ENCODE assay signal across 1 fruit fly cellular context in the genomic region with DNA sequence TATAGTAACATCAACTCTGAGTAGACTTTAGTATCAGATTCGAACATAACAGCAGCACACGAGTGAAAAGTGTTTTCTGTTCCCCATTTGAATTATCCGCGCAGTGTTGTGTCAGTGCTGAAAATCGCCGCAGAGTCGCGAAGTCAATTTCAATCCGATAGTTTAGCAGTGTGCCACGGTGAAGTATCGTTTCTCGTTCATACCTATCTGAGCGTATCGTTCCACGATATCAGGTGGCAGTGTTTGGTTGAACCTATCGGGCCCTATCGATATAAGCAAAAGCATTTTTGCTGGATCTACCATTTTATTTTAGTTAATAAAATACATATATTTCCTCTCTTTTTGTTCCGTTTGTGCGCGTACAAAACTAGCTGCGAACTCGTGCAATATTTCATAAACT.
TF ChIP-seq lines count a peak whose summit lies in the region.

A gene (plus strand): TSS at position 53 of the 400 bp plus-strand sequence.

TF ChIP-seq in whole organism, embryonic, 481 proteins besides CTCF, POLR2A, EP300 and RAD21 (continued from another document and continues in another):
- TF ChIP-seq CG16779 (GFP tag; IDR thresholded peaks at IDR 0.05; lab: Robert Waterston, UW) (0 out of 2 replicates have a peak, but pooled peaks have one; percentile 30), CG32532 (GFP tag; IDR thresholded peaks at IDR 0.05; lab: Robert Waterston, UW) (peak; percentile 65; the same call in 1 of the 2 replicates), nmo (GFP tag; optimal IDR thresholded peaks at IDR 0.05; lab: Kevin White, UChicago) (peak; percentile 62), Lpt (GFP tag; optimal IDR thresholded peaks at IDR 0.05; lab: Kevin White, UChicago) (no peak), B-H2 (GFP tag; optimal IDR thresholded peaks at IDR 0.05; lab: Kevin White, UChicago) (peak; percentile 83), Hr51 (GFP tag; optimal IDR thresholded peaks at IDR 0.05; lab: Kevin White, UChicago) (peak in 1 of 2 experiments; percentile 60), Dp (GFP tag; optimal IDR thresholded peaks at IDR 0.05; lab: Kevin White, UChicago) (peak; percentile 95), Dip3 (GFP tag; optimal IDR thresholded peaks at IDR 0.05; lab: Kevin White, UChicago) (peak; percentile 67), dimm (GFP tag; IDR thresholded peaks at IDR 0.05; lab: Robert Waterston, UW) (no peak), oc (tag; optimal IDR thresholded peaks at IDR 0.05; lab: Kevin White, UChicago) (no peak), Side (GFP tag; optimal IDR thresholded peaks at IDR 0.05; lab: Kevin White, UChicago) (peak; percentile 15), CG14860 (GFP tag; IDR thresholded peaks at IDR 0.05; lab: Robert Waterston, UW; ENCODE audit: partially characterized antibody) (peak; percentile 98), CG17802 (tag; optimal IDR thresholded peaks at IDR 0.05; lab: Kevin White, UChicago) (peak; percentile 9), CG10431 (GFP tag; optimal IDR thresholded peaks at IDR 0.05; lab: Kevin White, UChicago) (no peak), CG16815 (GFP tag; optimal IDR thresholded peaks at IDR 0.05; lab: Kevin White, UChicago) (no peak), CG13123 (GFP tag; optimal IDR thresholded peaks at IDR 0.05; lab: Kevin White, UChicago) (no peak), D (optimal IDR thresholded peaks at IDR 0.05; lab: Kevin White, UChicago) (no peak), D (GFP tag; optimal IDR thresholded peaks at IDR 0.05; lab: Kevin White, UChicago) (no peak), CG7839 (tag; optimal IDR thresholded peaks at IDR 0.05; lab: Kevin White, UChicago) (peak; percentile 25), CkIIα-i1 (GFP tag; IDR thresholded peaks at IDR 0.05; lab: Robert Waterston, UW) (no peak), CG8290 (GFP tag; optimal IDR thresholded peaks at IDR 0.05; lab: Kevin White, UChicago) (peak; percentile 42), CG8290 (tag; optimal IDR thresholded peaks at IDR 0.05; lab: Kevin White, UChicago) (peak in 1 of 2 experiments; percentile 92), pzg (GFP tag; optimal IDR thresholded peaks at IDR 0.05; lab: Kevin White, UChicago) (peak; percentile 99), CG31441 (GFP tag; IDR thresholded peaks at IDR 0.05; lab: Robert Waterston, UW) (0 out of 2 replicates have a peak, but pooled peaks have one; percentile 33), Ets97D (GFP tag; optimal IDR thresholded peaks at IDR 0.05; lab: Kevin White, UChicago) (peak; percentile 89), CG10543 (GFP tag; optimal IDR thresholded peaks at IDR 0.05; lab: Kevin White, UChicago) (peak; percentile 35), bcd (GFP tag; optimal IDR thresholded peaks at IDR 0.05; lab: Kevin White, UChicago) (peak; percentile 44), CG13894 (tag; optimal IDR thresholded peaks at IDR 0.05; lab: Kevin White, UChicago) (peak; percentile 78), CG12744 (GFP tag; optimal IDR thresholded peaks at IDR 0.05; lab: Kevin White, UChicago) (no peak), NC2β (GFP tag; optimal IDR thresholded peaks at IDR 0.05; lab: Kevin White, UChicago) (peak; percentile 39), vnd (GFP tag; IDR thresholded peaks at IDR 0.05; lab: Robert Waterston, UW; ENCODE audit: partially characterized antibody) (peak; percentile 97), stwl (tag; optimal IDR thresholded peaks at IDR 0.05; lab: Kevin White, UChicago) (peak; percentile 88), Hr78 (GFP tag; optimal IDR thresholded peaks at IDR 0.05; lab: Kevin White, UChicago) (no peak), CG6765 (GFP tag; optimal IDR thresholded peaks at IDR 0.05; lab: Kevin White, UChicago) (no peak), Abd-B (GFP tag; optimal IDR thresholded peaks at IDR 0.05; lab: Kevin White, UChicago) (no peak), ems (GFP tag; optimal IDR thresholded peaks at IDR 0.05; lab: Kevin White, UChicago) (peak; percentile 58), CG18476 (GFP tag; optimal IDR thresholded peaks at IDR 0.05; lab: Kevin White, UChicago) (no peak), unpg (GFP tag; optimal IDR thresholded peaks at IDR 0.05; lab: Kevin White, UChicago) (peak; percentile 34), CG11398 (GFP tag; optimal IDR thresholded peaks at IDR 0.05; lab: Kevin White, UChicago) (peak; percentile 31), CG3065 (GFP tag; optimal IDR thresholded peaks at IDR 0.05; lab: Kevin White, UChicago) (no peak), CG5245 (GFP tag; optimal IDR thresholded peaks at IDR 0.05; lab: Kevin White, UChicago) (peak; percentile 25), pho (GFP tag; optimal IDR thresholded peaks at IDR 0.05; lab: Kevin White, UChicago) (peak; percentile 78), Mad (GFP tag; optimal IDR thresholded peaks at IDR 0.05; lab: Kevin White, UChicago) (peak; percentile 57), CG14050 (GFP tag; IDR thresholded peaks at IDR 0.05; lab: Robert Waterston, UW) (no peak), CG12299 (tag; optimal IDR thresholded peaks at IDR 0.05; lab: Kevin White, UChicago) (no peak), Spps (tag; optimal IDR thresholded peaks at IDR 0.05; lab: Kevin White, UChicago) (peak; percentile 9), CG15011 (GFP tag; optimal IDR thresholded peaks at IDR 0.05; lab: Kevin White, UChicago) (no peak), Myb (GFP tag; optimal IDR thresholded peaks at IDR 0.05; lab: Kevin White, UChicago) (peak; percentile 64), CG9609 (GFP tag; optimal IDR thresholded peaks at IDR 0.05; lab: Kevin White, UChicago) (peak; percentile 64), CG4617 (GFP tag; optimal IDR thresholded peaks at IDR 0.05; lab: Kevin White, UChicago; ENCODE audit: borderline replicate concordance) (peak; percentile 66), CG31388 (GFP tag; optimal IDR thresholded peaks at IDR 0.05; lab: Kevin White, UChicago) (no peak), Chrac-16 (GFP tag; optimal IDR thresholded peaks at IDR 0.05; lab: Kevin White, UChicago) (peak; percentile 40), Med (GFP tag; lab: Kevin White, UChicago) (peak; percentile 96), salm (tag; optimal IDR thresholded peaks at IDR 0.05; lab: Kevin White, UChicago) (no peak), CG6683 (GFP tag; optimal IDR thresholded peaks at IDR 0.05; lab: Kevin White, UChicago) (peak; percentile 1), grau (tag; optimal IDR thresholded peaks at IDR 0.05; lab: Kevin White, UChicago) (peak; percentile 48), insv (GFP tag; optimal IDR thresholded peaks at IDR 0.05; lab: Kevin White, UChicago) (peak in 1 of 2 experiments; percentile 12), sr (GFP tag; IDR thresholded peaks at IDR 0.05; lab: Robert Waterston, UW) (no peak), disco-r (GFP tag; optimal IDR thresholded peaks at IDR 0.05; lab: Kevin White, UChicago) (peak; percentile 16), CG30020 (tag; optimal IDR thresholded peaks at IDR 0.05; lab: Kevin White, UChicago) (peak; percentile 38), Asciz (GFP tag; optimal IDR thresholded peaks at IDR 0.05; lab: Kevin White, UChicago) (peak; percentile 25), CG17612 (GFP tag; IDR thresholded peaks at IDR 0.05; lab: Robert Waterston, UW) (no peak), ham (GFP tag; IDR thresholded peaks at IDR 0.05; lab: Robert Waterston, UW) (no peak), croc (GFP tag; conservative IDR thresholded peaks at IDR 0.05; lab: Robert Waterston, UW) (no peak), Hmr (GFP tag; optimal IDR thresholded peaks at IDR 0.05; lab: Kevin White, UChicago) (peak; percentile 74), CG6254 (GFP tag; optimal IDR thresholded peaks at IDR 0.05; lab: Kevin White, UChicago) (no peak), tll (GFP tag; optimal IDR thresholded peaks at IDR 0.05; lab: Kevin White, UChicago) (peak in 1 of 2 experiments; percentile 96), CG10267 (tag; optimal IDR thresholded peaks at IDR 0.05; lab: Kevin White, UChicago) (peak; percentile 98), Antp (GFP tag; optimal IDR thresholded peaks at IDR 0.05; lab: Kevin White, UChicago) (peak; percentile 67), CG18011 (GFP tag; optimal IDR thresholded peaks at IDR 0.05; lab: Kevin White, UChicago) (peak; percentile 6), CG9797 (GFP tag; optimal IDR thresholded peaks at IDR 0.05; lab: Kevin White, UChicago) (peak; percentile 60), HmgZ (tag; optimal IDR thresholded peaks at IDR 0.05; lab: Kevin White, UChicago) (peak; percentile 88), gsb (GFP tag; IDR thresholded peaks at IDR 0.05; lab: Robert Waterston, UW) (no peak), tx (GFP tag; optimal IDR thresholded peaks at IDR 0.05; lab: Kevin White, UChicago) (peak; percentile 42), sens (GFP tag; lab: Kevin White, UChicago) (peak; percentile 89), NFAT (GFP tag; IDR thresholded peaks at IDR 0.05; lab: Robert Waterston, UW) (peak; percentile 81; the same call in 1 of the 2 replicates), CG13296 (GFP tag; optimal IDR thresholded peaks at IDR 0.05; lab: Kevin White, UChicago) (peak; percentile 20), MESR4 (GFP tag; optimal IDR thresholded peaks at IDR 0.05; lab: Kevin White, UChicago) (peak; percentile 52), CG31224 (GFP tag; IDR thresholded peaks at IDR 0.05; lab: Robert Waterston, UW) (0 out of 2 replicates have a peak, but pooled peaks have one; percentile 10), sob (GFP tag; IDR thresholded peaks at IDR 0.05; lab: Robert Waterston, UW) (peak; percentile 83), Elba2 (GFP tag; optimal IDR thresholded peaks at IDR 0.05; lab: Kevin White, UChicago) (peak; percentile 62), Dek (tag; optimal IDR thresholded peaks at IDR 0.05; lab: Kevin White, UChicago) (peak; percentile 42), CG4854 (GFP tag; optimal IDR thresholded peaks at IDR 0.05; lab: Kevin White, UChicago) (peak; percentile 57), ind (GFP tag; optimal IDR thresholded peaks at IDR 0.05; lab: Kevin White, UChicago) (peak; percentile 60), lilli (GFP tag; optimal IDR thresholded peaks at IDR 0.05; lab: Kevin White, UChicago) (peak; percentile 77), CG11247 (GFP tag; IDR thresholded peaks at IDR 0.05; lab: Robert Waterston, UW) (peak; percentile 60; the same call in 1 of the 2 replicates), CG9932 (GFP tag; IDR thresholded peaks at IDR 0.05; lab: Robert Waterston, UW) (peak; percentile 92), eyg (GFP tag; optimal IDR thresholded peaks at IDR 0.05; lab: Kevin White, UChicago) (peak; percentile 39), Ets65A (GFP tag; lab: Kevin White, UChicago) (peak; percentile 94), zfh1 (GFP tag; IDR thresholded peaks at IDR 0.05; lab: Robert Waterston, UW) (peak; percentile 59; the same call in 2 of the 3 replicates), Nf-YA (GFP tag; IDR thresholded peaks at IDR 0.05; lab: Robert Waterston, UW) (no peak), CG8089 (GFP tag; optimal IDR thresholded peaks at IDR 0.05; lab: Kevin White, UChicago) (no peak), Six4 (GFP tag; optimal IDR thresholded peaks at IDR 0.05; lab: Kevin White, UChicago) (peak; percentile 36), E2f1 (GFP tag; IDR thresholded peaks at IDR 0.05; lab: Robert Waterston, UW) (0 out of 2 replicates have a peak, but pooled peaks have one; percentile 19), CG14710 (tag; optimal IDR thresholded peaks at IDR 0.05; lab: Kevin White, UChicago) (peak; percentile 93), CG34224 (GFP tag; IDR thresholded peaks at IDR 0.05; lab: Robert Waterston, UW; ENCODE audit: partially characterized antibody) (peak; percentile 99), CG2202 (tag; optimal IDR thresholded peaks at IDR 0.05; lab: Kevin White, UChicago) (no peak), onecut (GFP tag; IDR thresholded peaks at IDR 0.05; lab: Robert Waterston, UW) (peak; percentile 34; the same call in 1 of the 2 replicates), inv (GFP tag; IDR thresholded peaks at IDR 0.05; lab: Robert Waterston, UW; ENCODE audit: partially characterized antibody) (peak; percentile 98), Drgx (GFP tag; IDR thresholded peaks at IDR 0.05; lab: Robert Waterston, UW) (no peak), aop (GFP tag; IDR thresholded peaks at IDR 0.05; lab: Robert Waterston, UW) (no peak), CG7786 (GFP tag; optimal IDR thresholded peaks at IDR 0.05; lab: Kevin White, UChicago) (peak; percentile 58), nerfin-1 (tag; optimal IDR thresholded peaks at IDR 0.05; lab: Kevin White, UChicago) (peak; percentile 27), Ptx1 (GFP tag; IDR thresholded peaks at IDR 0.05; lab: Robert Waterston, UW) (peak; percentile 48), row (GFP tag; IDR thresholded peaks at IDR 0.05; lab: Robert Waterston, UW) (peak; percentile 69), dm (GFP tag; optimal IDR thresholded peaks at IDR 0.05; lab: Kevin White, UChicago) (peak; percentile 27), Opbp (GFP tag; IDR thresholded peaks at IDR 0.05; lab: Robert Waterston, UW; ENCODE audit: partially characterized antibody) (peak; percentile 98), CG34376 (GFP tag; optimal IDR thresholded peaks at IDR 0.05; lab: Kevin White, UChicago) (peak; percentile 53), Dbx (GFP tag; IDR thresholded peaks at IDR 0.05; lab: Robert Waterston, UW) (peak; percentile 82; the same call in 2 of the 3 replicates), CG7271 (tag; optimal IDR thresholded peaks at IDR 0.05; lab: Kevin White, UChicago) (no peak), az2 (GFP tag; optimal IDR thresholded peaks at IDR 0.05; lab: Kevin White, UChicago) (peak; percentile 45), CG3847 (GFP tag; IDR thresholded peaks at IDR 0.05; lab: Robert Waterston, UW) (peak; percentile 86), vfl (GFP tag; optimal IDR thresholded peaks at IDR 0.05; lab: Kevin White, UChicago) (peak; percentile 57), Adf1 (GFP tag; IDR thresholded peaks at IDR 0.05; lab: Robert Waterston, UW) (peak; percentile 20; the same call in 1 of the 2 replicates), CG10959 (GFP tag; IDR thresholded peaks at IDR 0.05; lab: Robert Waterston, UW) (no peak), ftz-f1 (GFP tag; optimal IDR thresholded peaks at IDR 0.05; lab: Kevin White, UChicago) (peak; percentile 61), Deaf1 (tag; optimal IDR thresholded peaks at IDR 0.05; lab: Kevin White, UChicago) (peak; percentile 16), BEAF-32 (GFP tag; optimal IDR thresholded peaks at IDR 0.05; lab: Kevin White, UChicago) (peak; percentile 98), CG2129 (GFP tag; IDR thresholded peaks at IDR 0.05; lab: Robert Waterston, UW; ENCODE audit: partially characterized antibody) (peak; percentile 96), Rx (GFP tag; IDR thresholded peaks at IDR 0.05; lab: Robert Waterston, UW) (no peak), CG10979 (tag; optimal IDR thresholded peaks at IDR 0.05; lab: Kevin White, UChicago) (no peak), CG7357 (GFP tag; IDR thresholded peaks at IDR 0.05; lab: Robert Waterston, UW) (no peak), bowl (GFP tag; IDR thresholded peaks at IDR 0.05; lab: Robert Waterston, UW) (0 out of 2 replicates have a peak, but pooled peaks have one; percentile 20), Dip2 (GFP tag; IDR thresholded peaks at IDR 0.05; lab: Robert Waterston, UW) (no peak), Gsc (GFP tag; IDR thresholded peaks at IDR 0.05; lab: Robert Waterston, UW) (no peak), Dref (GFP tag; IDR thresholded peaks at IDR 0.05; lab: Robert Waterston, UW) (peak; percentile 97)
